Worm (Caenorhabditis elegans): Measurements from ENCODE around the gene ttr-11.

DNA sequence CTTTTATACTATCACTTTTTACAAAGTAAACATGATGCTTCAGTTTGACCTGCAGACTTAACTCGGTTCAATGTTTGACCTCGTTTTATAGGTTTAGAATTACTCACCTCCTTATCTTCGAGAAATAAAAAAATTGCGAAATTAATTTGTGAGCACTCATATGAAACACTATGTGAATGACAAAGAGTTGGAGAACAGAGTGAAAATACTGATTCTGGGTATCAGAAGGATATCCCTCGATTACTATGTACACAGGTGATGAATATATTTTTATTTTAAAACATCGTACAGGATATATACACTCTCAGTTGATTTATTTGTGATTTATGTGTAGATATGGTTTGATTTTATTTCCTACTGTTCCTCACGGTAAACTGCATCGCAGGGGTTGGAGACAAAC, 46.9 kb upstream of the ttr-11 start, which contains the start of gene Y38H6C.23:
- TF ChIP-seq nhr-6 (tag; optimal IDR thresholded peaks at IDR 0.05) (no peak), fos-1 (tag; optimal IDR thresholded peaks at IDR 0.05) (no peak)

All from whole organism, L2 larva.